Fruit fly (Drosophila melanogaster) whole organism, prepupa: Measurements from ENCODE around the gene CG13675.

Experiments
- CG8319 ChIP-seq: fragments of 200-800 bp; sonication (Bioruptor generic); optimal IDR thresholded peaks from 3 replicates; lab custom pipeline; 2016; ENCODE audit warnings: missing biosample characterization, missing genetic modification characterization
- Hr4 ChIP-seq: fragments of 200-800 bp; sonication (Bioruptor generic); optimal IDR thresholded peaks from 3 replicates; lab custom pipeline; 2016; ENCODE audit warnings: missing biosample characterization, missing genetic modification characterization

dm6 chr3L:8186627-8187396 lies 21.5 kb upstream of the CG13675 start, which contains the start of the genes ERR and Atg18a:
- peak; percentile 90 for TF ChIP-seq Hr4 (GFP tag; lab: Kevin White, UChicago)
- TF ChIP-seq CG8319 = peak; percentile 82
